Fruit fly (Drosophila melanogaster): Measurements from ENCODE around the gene CCT6.

The CCT6 gene

dm6 chrX:15712409-15712808 lies 34.0 kb upstream of the CCT6 start, which contains the start of gene HUWE1 (continued):
- no peak for TF ChIP-seq wor (GFP tag; IDR thresholded peaks at IDR 0.05)
- no peak for TF ChIP-seq Optix (GFP tag; IDR thresholded peaks at IDR 0.05)
- TF ChIP-seq ham (GFP tag; IDR thresholded peaks at IDR 0.05), result no peak
- TF ChIP-seq sim (GFP tag; IDR thresholded peaks at IDR 0.05), result no peak
- peak; percentile 69; the same call in 1 of the 2 replicates for TF ChIP-seq hbn (GFP tag; IDR thresholded peaks at IDR 0.05; ENCODE audit: partially characterized antibody)
- no peak for TF ChIP-seq Mes4 (GFP tag; optimal IDR thresholded peaks at IDR 0.05)
- peak; percentile 82 for TF ChIP-seq knrl (GFP tag; IDR thresholded peaks at IDR 0.05; ENCODE audit: partially characterized antibody)
- TF ChIP-seq da (GFP tag; optimal IDR thresholded peaks at IDR 0.05), result no peak
- peak; percentile 83 for TF ChIP-seq Scr (GFP tag; IDR thresholded peaks at IDR 0.05; ENCODE audit: partially characterized antibody)
- peak; percentile 57 for TF ChIP-seq trem (tag; optimal IDR thresholded peaks at IDR 0.05)
- TF ChIP-seq Kr (GFP tag; optimal IDR thresholded peaks at IDR 0.05), result no peak
- TF ChIP-seq Eip74EF (GFP tag; optimal IDR thresholded peaks at IDR 0.05), result no peak
- no peak for TF ChIP-seq Vsx1 (GFP tag; optimal IDR thresholded peaks at IDR 0.05)
- peak; percentile 61 for TF ChIP-seq CG8924 (tag; optimal IDR thresholded peaks at IDR 0.05)
- no peak for TF ChIP-seq h (optimal IDR thresholded peaks at IDR 0.05)
- TF ChIP-seq scrt (GFP tag; optimal IDR thresholded peaks at IDR 0.05), result no peak
- no peak for TF ChIP-seq sc (optimal IDR thresholded peaks at IDR 0.05)
- TF ChIP-seq sc (GFP tag; optimal IDR thresholded peaks at IDR 0.05), result no peak
- no peak for TF ChIP-seq sqz (GFP tag; optimal IDR thresholded peaks at IDR 0.05)
- TF ChIP-seq emc (GFP tag; optimal IDR thresholded peaks at IDR 0.05), result no peak
- no peak for TF ChIP-seq HHEX (GFP tag; optimal IDR thresholded peaks at IDR 0.05)
- TF ChIP-seq Jarid2 (GFP tag; optimal IDR thresholded peaks at IDR 0.05), result no peak
- no peak for TF ChIP-seq CG12769 (tag; optimal IDR thresholded peaks at IDR 0.05)
- no peak for TF ChIP-seq CG12942 (GFP tag; optimal IDR thresholded peaks at IDR 0.05)
- TF ChIP-seq Bgb (GFP tag; IDR thresholded peaks at IDR 0.05; ENCODE audit: partially characterized antibody), result peak; percentile 79
- TF ChIP-seq nom (GFP tag; optimal IDR thresholded peaks at IDR 0.05), result peak; percentile 32
- TF ChIP-seq HmgD (GFP tag; optimal IDR thresholded peaks at IDR 0.05), result peak; percentile 43
- no peak for TF ChIP-seq CG16815 (GFP tag; optimal IDR thresholded peaks at IDR 0.05)
- TF ChIP-seq CG12155 (GFP tag; optimal IDR thresholded peaks at IDR 0.05), result no peak
- TF ChIP-seq CG13775 (GFP tag; optimal IDR thresholded peaks at IDR 0.05), result no peak
- TF ChIP-seq Side (GFP tag; optimal IDR thresholded peaks at IDR 0.05), result no peak
- no peak for TF ChIP-seq pros (GFP tag; optimal IDR thresholded peaks at IDR 0.05)
- no peak for TF ChIP-seq CG32767 (GFP tag; IDR thresholded peaks at IDR 0.05)
- no peak for TF ChIP-seq CG18619 (GFP tag; optimal IDR thresholded peaks at IDR 0.05)
- no peak for TF ChIP-seq Mad (GFP tag; optimal IDR thresholded peaks at IDR 0.05)
- no peak for TF ChIP-seq Hr39 (optimal IDR thresholded peaks at IDR 0.05)
- no peak for TF ChIP-seq CG16863 (GFP tag; optimal IDR thresholded peaks at IDR 0.05)
- peak; percentile 76 for TF ChIP-seq CG6791 (GFP tag; IDR thresholded peaks at IDR 0.05; ENCODE audit: partially characterized antibody)
- TF ChIP-seq Oaz (GFP tag; IDR thresholded peaks at IDR 0.05), result no peak
- peak; percentile 19 for TF ChIP-seq pho (GFP tag; optimal IDR thresholded peaks at IDR 0.05)
- no peak for TF ChIP-seq CG11247 (GFP tag; IDR thresholded peaks at IDR 0.05)
- no peak for TF ChIP-seq CrebB (tag; optimal IDR thresholded peaks at IDR 0.05)
- no peak for TF ChIP-seq cg (GFP tag; optimal IDR thresholded peaks at IDR 0.05)
- TF ChIP-seq lilli (GFP tag; optimal IDR thresholded peaks at IDR 0.05), result peak; percentile 47
- no peak for TF ChIP-seq CG13123 (GFP tag; optimal IDR thresholded peaks at IDR 0.05)
- peak; percentile 82 for TF ChIP-seq MESR4 (GFP tag; optimal IDR thresholded peaks at IDR 0.05)
- no peak for TF ChIP-seq crc (GFP tag; optimal IDR thresholded peaks at IDR 0.05)
- no peak for TF ChIP-seq CG11093 (GFP tag; IDR thresholded peaks at IDR 0.05)
- TF ChIP-seq CG4282 (GFP tag; optimal IDR thresholded peaks at IDR 0.05), result no peak
- no peak for TF ChIP-seq disco-r (GFP tag; optimal IDR thresholded peaks at IDR 0.05)
- TF ChIP-seq CG13296 (GFP tag; optimal IDR thresholded peaks at IDR 0.05), result no peak
- TF ChIP-seq CG31388 (GFP tag; optimal IDR thresholded peaks at IDR 0.05), result no peak

Data from whole organism, embryonic.